Fruit fly (Drosophila melanogaster): ENCODE data around the gene CG43400.

DNA sequence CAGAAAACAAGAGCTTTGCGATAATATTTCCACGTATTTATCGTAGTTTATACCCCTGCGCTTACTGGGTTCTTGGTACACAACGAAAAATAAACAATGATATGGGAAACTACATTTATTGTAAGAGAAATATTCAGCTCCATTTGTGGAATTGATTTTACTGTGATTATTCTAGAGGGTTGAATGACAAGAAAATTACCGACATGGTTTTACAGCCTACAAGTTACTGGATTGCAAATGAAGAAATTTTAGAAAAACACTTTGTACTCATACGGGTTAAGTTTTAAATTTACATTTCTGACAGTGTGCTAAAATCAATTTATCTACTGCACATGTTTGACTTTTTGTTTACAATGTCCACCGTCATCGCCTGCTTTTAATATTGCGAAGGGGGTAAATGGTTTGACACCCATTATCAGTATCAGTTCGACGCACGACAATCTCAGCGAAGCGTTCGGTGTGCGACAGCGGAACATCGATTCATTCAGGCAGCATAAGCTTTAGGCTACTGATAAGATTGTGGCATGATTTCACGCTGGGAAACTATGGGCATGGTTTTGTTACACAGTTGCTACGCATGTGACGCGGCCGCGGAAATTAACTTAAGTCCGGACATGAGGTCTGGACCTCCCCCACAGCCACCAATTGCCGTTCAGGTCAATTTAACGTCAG lies 28.6 kb upstream of the CG43400 start:
- no peak for TF ChIP-seq Snoo (tag; optimal IDR thresholded peaks at IDR 0.05)
- TF ChIP-seq gl (tag; optimal IDR thresholded peaks at IDR 0.05), result no peak
- TF ChIP-seq EcR (GFP tag; optimal IDR thresholded peaks at IDR 0.05), result peak; percentile 44
- no peak for TF ChIP-seq CG12605 (GFP tag; IDR thresholded peaks at IDR 0.05)
- TF ChIP-seq rn (GFP tag; IDR thresholded peaks at IDR 0.05), result no peak
- TF ChIP-seq CG4496 (GFP tag; IDR thresholded peaks at IDR 0.05), result no peak
- TF ChIP-seq Ets98B (GFP tag; IDR thresholded peaks at IDR 0.05), result no peak
- TF ChIP-seq D1 (tag; optimal IDR thresholded peaks at IDR 0.05), result no peak
- peak; percentile 14 for TF ChIP-seq Pif1A (GFP tag; optimal IDR thresholded peaks at IDR 0.05)
- TF ChIP-seq CG17806 (tag; optimal IDR thresholded peaks at IDR 0.05), result peak; percentile 25
- TF ChIP-seq CG10348 (GFP tag; IDR thresholded peaks at IDR 0.05), result no peak
- peak; percentile 22 for TF ChIP-seq CG14655 (GFP tag; optimal IDR thresholded peaks at IDR 0.05)
- TF ChIP-seq CG34367 (tag; optimal IDR thresholded peaks at IDR 0.05), result no peak
- TF ChIP-seq fd96Ca (GFP tag; IDR thresholded peaks at IDR 0.05), result 0 out of 3 replicates have a peak, but pooled peaks have one; percentile 11

Data from whole organism, pupa.